Fruit fly (Drosophila melanogaster) whole organism, prepupa: ENCODE data around the gene CG43902.

ENCODE experiments used
- CG10631 ChIP-seq: fragments of 200-800 bp; sonication (Bioruptor generic); optimal IDR thresholded peaks from 2 replicates; lab custom pipeline; 2016; ENCODE audit warnings: missing biosample characterization, missing genetic modification characterization
- CG6792 ChIP-seq: fragments of 200-800 bp; sonication (Bioruptor generic); optimal IDR thresholded peaks from 3 replicates; lab custom pipeline; 2016; ENCODE audit warnings: missing biosample characterization, missing genetic modification characterization
- CG6808 ChIP-seq: fragments of 200-800 bp; sonication (Bioruptor generic); optimal IDR thresholded peaks from 3 replicates; lab custom pipeline; 2017; ENCODE audit warnings: missing biosample characterization, missing genetic modification characterization, mild to moderate bottlenecking, moderate library complexity, missing genetic modification reagents
- CG9139 ChIP-seq: fragments of 200-800 bp; sonication (Bioruptor generic); optimal IDR thresholded peaks from 3 replicates; lab custom pipeline; 2017; ENCODE audit warnings: missing biosample characterization, mild to moderate bottlenecking, missing genetic modification characterization
- Eip75B ChIP-seq: fragments of 200-800 bp; sonication (Bioruptor generic); optimal IDR thresholded peaks from 3 replicates; lab custom pipeline; 2016; ENCODE audit warnings: missing biosample characterization, missing genetic modification characterization
- Gug ChIP-seq: fragments of 200-800 bp; sonication (Bioruptor generic); IDR thresholded peaks from 2 replicates; pipeline ENCODE4 v1.3.6; 2022; ENCODE audit warnings: missing biosample characterization, missing genetic modification characterization
- Hr38 ChIP-seq: sonication (Bioruptor generic); optimal IDR thresholded peaks from 2 replicates; lab custom pipeline; 2016; ENCODE audit warnings: missing biosample characterization, missing genetic modification characterization
- pdm3 ChIP-seq: fragments of 200-800 bp; sonication (Bioruptor generic); optimal IDR thresholded peaks from 3 replicates; lab custom pipeline; 2016; ENCODE audit warnings: missing biosample characterization, missing genetic modification characterization
- salr ChIP-seq, 2 experiments: fragments of 200-800 bp; sonication (Bioruptor generic); optimal IDR thresholded peaks; 3 replicates each; lab custom pipeline; 2016 to 2018; ENCODE audit warnings: missing biosample characterization in 2 of 2, missing genetic modification characterization in 2 of 2, mild to moderate bottlenecking in 1 of 2

DNA sequence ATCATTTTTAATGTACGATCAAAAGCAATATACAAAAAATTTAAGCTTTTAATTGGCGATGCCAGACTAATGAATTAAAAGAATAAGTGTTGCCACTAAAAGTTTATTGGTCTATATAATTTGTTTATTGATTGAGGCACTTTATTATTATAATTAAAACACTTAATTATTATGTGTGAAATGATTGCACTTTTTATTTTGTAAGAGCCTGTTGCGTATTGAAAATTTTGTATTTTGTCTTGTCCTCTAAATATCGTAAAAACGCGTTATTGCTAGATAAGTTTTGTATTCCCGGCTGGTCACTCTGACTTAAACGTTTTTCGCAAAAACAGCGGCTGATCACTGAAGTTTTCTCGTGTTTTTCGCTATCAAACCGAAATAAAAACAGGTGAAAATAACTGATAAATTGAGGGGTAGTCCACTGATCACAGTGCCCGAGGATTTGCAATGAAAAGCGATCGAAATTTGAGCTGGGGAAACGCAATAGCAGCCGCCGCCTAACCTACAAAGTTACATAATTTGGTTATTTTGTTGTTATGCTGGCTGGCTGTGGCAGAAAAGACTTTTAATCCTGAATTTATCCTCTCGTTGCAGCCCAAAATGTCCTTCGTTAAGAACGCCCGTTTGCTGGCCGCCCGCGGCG is 54.6 kb downstream of the CG43902 start, which contains the start of gene ATPsyndelta:
- TF ChIP-seq Eip75B (GFP tag; lab: Kevin White, UChicago) (no peak), Hr38 (no peak), CG6792 (GFP tag; lab: Kevin White, UChicago) (no peak), salr (GFP tag; optimal IDR thresholded peaks at IDR 0.05; lab: Kevin White, UChicago) (no peak), pdm3 (GFP tag; lab: Kevin White, UChicago) (no peak), Gug (no peak), CG6808 (GFP tag; lab: Kevin White, UChicago) (no peak), CG9139 (no peak), CG10631 (no peak)
